Worm (Caenorhabditis elegans): ENCODE results near the gene rps-30.

Gene rps-30

ce11 chrV:7826362-7826761 lies 50.0 kb downstream of the rps-30 start:
- TF ChIP-seq ref-1 (GFP tag; conservative IDR thresholded peaks at IDR 0.05) (no peak), med-1 (GFP tag; optimal IDR thresholded peaks at IDR 0.05; ENCODE audit: insufficient read depth) (no peak), cog-1 (tag; optimal IDR thresholded peaks at IDR 0.05) (no peak), ztf-29 (GFP tag; IDR thresholded peaks at IDR 0.05) (no peak), tab-1 (GFP tag; IDR thresholded peaks at IDR 0.05) (no peak), T22C8.4 (GFP tag; IDR thresholded peaks at IDR 0.05) (no peak), flt-1 (GFP tag; IDR thresholded peaks at IDR 0.05) (no peak), klf-2 (GFP tag; conservative IDR thresholded peaks at IDR 0.05) (no peak), ztf-23 (GFP tag; IDR thresholded peaks at IDR 0.05) (no peak)
